Fruit fly (Drosophila melanogaster) whole organism, prepupa: ENCODE data around the gene Best3.

ENCODE experiments used
- Blimp-1 ChIP-seq: fragments of 200-800 bp; sonication (Bioruptor generic); optimal IDR thresholded peaks from 3 replicates; lab custom pipeline; 2017; ENCODE audit warnings: missing biosample characterization, missing genetic modification characterization, mild to moderate bottlenecking, moderate library complexity, missing genetic modification reagents
- CG10631 ChIP-seq: fragments of 200-800 bp; sonication (Bioruptor generic); optimal IDR thresholded peaks from 2 replicates; lab custom pipeline; 2016; ENCODE audit warnings: missing biosample characterization, missing genetic modification characterization
- CG10669 ChIP-seq: fragments of 200-800 bp; sonication (Bioruptor generic); optimal IDR thresholded peaks from 3 replicates; lab custom pipeline; 2018; ENCODE audit warnings: missing biosample characterization, mild to moderate bottlenecking, missing genetic modification characterization, moderate library complexity
- CG11762 ChIP-seq: fragments of 200-800 bp; sonication (Bioruptor generic); optimal IDR thresholded peaks from 3 replicates; lab custom pipeline; 2016; ENCODE audit warnings: missing biosample characterization, missing genetic modification characterization; ENCODE audit not compliant: insufficient read depth
- CG11902 ChIP-seq: fragments of 200-800 bp; sonication (Bioruptor generic); optimal IDR thresholded peaks from 3 replicates; lab custom pipeline; 2016; ENCODE audit warnings: missing biosample characterization, missing genetic modification characterization
- CG15336 ChIP-seq: fragments of 200-800 bp; sonication (Bioruptor generic); IDR thresholded peaks from 2 replicates; pipeline ENCODE4 v1.3.6; 2022; ENCODE audit warnings: missing biosample characterization, missing genetic modification characterization
- CG1621 ChIP-seq: fragments of 200-800 bp; sonication (Bioruptor generic); optimal IDR thresholded peaks from 3 replicates; lab custom pipeline; 2018; ENCODE audit warnings: missing biosample characterization, mild to moderate bottlenecking, missing genetic modification characterization
- CG3032 ChIP-seq: fragments of 200-800 bp; optimal IDR thresholded peaks from 2 replicates; lab custom pipeline; 2019; ENCODE audit warnings: missing biosample characterization, mild to moderate bottlenecking, missing genetic modification characterization, moderate library complexity
- CG31627 ChIP-seq: fragments of 200-800 bp; sonication (Bioruptor generic); optimal IDR thresholded peaks from 3 replicates; lab custom pipeline; 2016; ENCODE audit warnings: missing biosample characterization, missing genetic modification characterization
- CG34406 ChIP-seq: fragments of 200-800 bp; sonication (Bioruptor generic); optimal IDR thresholded peaks from 3 replicates; lab custom pipeline; 2016; ENCODE audit warnings: missing biosample characterization, missing genetic modification characterization
- CG3919 ChIP-seq: fragments of 200-800 bp; sonication (Bioruptor generic); optimal IDR thresholded peaks from 3 replicates; lab custom pipeline; 2016; ENCODE audit warnings: missing biosample characterization, missing genetic modification characterization
- CG4318 ChIP-seq: fragments of 200-800 bp; sonication (Bioruptor generic); optimal IDR thresholded peaks from 3 replicates; lab custom pipeline; 2017; ENCODE audit warnings: missing biosample characterization, mild to moderate bottlenecking, missing genetic modification characterization
- CG6163 ChIP-seq: fragments of 200-800 bp; sonication (Bioruptor generic); IDR thresholded peaks from 3 replicates; pipeline ENCODE4 v1.3.6; 2022; ENCODE audit warnings: missing biosample characterization, missing genetic modification characterization
- CG6276 ChIP-seq: fragments of 200-800 bp; sonication (Bioruptor generic); optimal IDR thresholded peaks from 2 replicates; lab custom pipeline; 2017; ENCODE audit warnings: missing biosample characterization, mild to moderate bottlenecking, missing genetic modification characterization
- CG6792 ChIP-seq: fragments of 200-800 bp; sonication (Bioruptor generic); optimal IDR thresholded peaks from 3 replicates; lab custom pipeline; 2016; ENCODE audit warnings: missing biosample characterization, missing genetic modification characterization
- CG6808 ChIP-seq: fragments of 200-800 bp; sonication (Bioruptor generic); optimal IDR thresholded peaks from 3 replicates; lab custom pipeline; 2017; ENCODE audit warnings: missing biosample characterization, missing genetic modification characterization, mild to moderate bottlenecking, moderate library complexity, missing genetic modification reagents
- CG6854 ChIP-seq: fragments of 200-800 bp; sonication (Bioruptor generic); optimal IDR thresholded peaks from 2 replicates; lab custom pipeline; 2017; ENCODE audit warnings: missing biosample characterization, mild to moderate bottlenecking, missing genetic modification characterization
- CG7368 ChIP-seq: fragments of 200-800 bp; sonication (Bioruptor generic); optimal IDR thresholded peaks from 3 replicates; lab custom pipeline; 2016; ENCODE audit warnings: missing biosample characterization, missing genetic modification characterization
- CG8119 ChIP-seq: fragments of 200-800 bp; sonication (Bioruptor generic); IDR thresholded peaks from 3 replicates; pipeline ENCODE4 v1.3.6; 2022; ENCODE audit warnings: missing biosample characterization, missing genetic modification characterization
- CG8319 ChIP-seq: fragments of 200-800 bp; sonication (Bioruptor generic); optimal IDR thresholded peaks from 3 replicates; lab custom pipeline; 2016; ENCODE audit warnings: missing biosample characterization, missing genetic modification characterization
- CG9139 ChIP-seq: fragments of 200-800 bp; sonication (Bioruptor generic); optimal IDR thresholded peaks from 3 replicates; lab custom pipeline; 2017; ENCODE audit warnings: missing biosample characterization, mild to moderate bottlenecking, missing genetic modification characterization
- Eip75B ChIP-seq: fragments of 200-800 bp; sonication (Bioruptor generic); optimal IDR thresholded peaks from 3 replicates; lab custom pipeline; 2016; ENCODE audit warnings: missing biosample characterization, missing genetic modification characterization
- Eip93F ChIP-seq: fragments of 200-800 bp; sonication (Bioruptor generic); optimal IDR thresholded peaks from 2 replicates; lab custom pipeline; 2016; ENCODE audit warnings: missing biosample characterization, mild to moderate bottlenecking, missing genetic modification characterization
- Ets21C ChIP-seq: fragments of 200-800 bp; sonication (Bioruptor generic); optimal IDR thresholded peaks from 3 replicates; lab custom pipeline; 2016; ENCODE audit warnings: missing biosample characterization, missing genetic modification characterization
- Gug ChIP-seq: fragments of 200-800 bp; sonication (Bioruptor generic); IDR thresholded peaks from 2 replicates; pipeline ENCODE4 v1.3.6; 2022; ENCODE audit warnings: missing biosample characterization, missing genetic modification characterization
- Hr38 ChIP-seq: sonication (Bioruptor generic); optimal IDR thresholded peaks from 2 replicates; lab custom pipeline; 2016; ENCODE audit warnings: missing biosample characterization, missing genetic modification characterization
- Hr39 ChIP-seq: fragments of 200-800 bp; sonication (Bioruptor generic); optimal IDR thresholded peaks from 2 replicates; lab custom pipeline; 2016; ENCODE audit warnings: missing biosample characterization, missing genetic modification characterization
- Hr4 ChIP-seq: fragments of 200-800 bp; sonication (Bioruptor generic); optimal IDR thresholded peaks from 3 replicates; lab custom pipeline; 2016; ENCODE audit warnings: missing biosample characterization, missing genetic modification characterization
- Lpt ChIP-seq: fragments of 200-800 bp; sonication (Bioruptor generic); optimal IDR thresholded peaks from 3 replicates; lab custom pipeline; 2016; ENCODE audit warnings: missing biosample characterization, missing genetic modification characterization
- OdsH ChIP-seq: fragments of 200-800 bp; sonication (Bioruptor generic); optimal IDR thresholded peaks from 3 replicates; lab custom pipeline; 2016; ENCODE audit warnings: missing biosample characterization, missing genetic modification characterization
- Smox ChIP-seq: fragments of 200-800 bp; sonication (Bioruptor generic); optimal IDR thresholded peaks from 3 replicates; lab custom pipeline; 2016; ENCODE audit warnings: missing biosample characterization, missing genetic modification characterization
- Sox102F ChIP-seq: fragments of 200-800 bp; sonication (Bioruptor generic); optimal IDR thresholded peaks from 2 replicates; lab custom pipeline; 2016; ENCODE audit warnings: missing biosample characterization, mild to moderate bottlenecking, missing genetic modification characterization
- Sox14 ChIP-seq: fragments of 200-800 bp; sonication (Bioruptor generic); optimal IDR thresholded peaks from 3 replicates; lab custom pipeline; 2016; ENCODE audit warnings: missing biosample characterization, missing genetic modification characterization
- Sox15 ChIP-seq: fragments of 200-800 bp; sonication (Bioruptor generic); optimal IDR thresholded peaks from 3 replicates; lab custom pipeline; 2016; ENCODE audit warnings: missing biosample characterization, missing genetic modification characterization
- acj6 ChIP-seq: fragments of 200-800 bp; sonication (Bioruptor generic); optimal IDR thresholded peaks from 3 replicates; lab custom pipeline; 2016; ENCODE audit warnings: missing biosample characterization, missing genetic modification characterization
- dac ChIP-seq: fragments of 200-800 bp; sonication (Bioruptor generic); optimal IDR thresholded peaks from 2 replicates; lab custom pipeline; 2017; ENCODE audit warnings: missing biosample characterization, mild to moderate bottlenecking, missing genetic modification characterization
- dsx ChIP-seq: fragments of 200-800 bp; optimal IDR thresholded peaks from 3 replicates; lab custom pipeline; 2019; ENCODE audit warnings: missing biosample characterization, mild to moderate bottlenecking, missing genetic modification characterization, moderate library complexity; ENCODE audit not compliant: poor library complexity, severe bottlenecking
- eg ChIP-seq: fragments of 200-800 bp; sonication (Bioruptor generic); IDR thresholded peaks from 3 replicates; pipeline ENCODE4 v1.3.6; 2022; ENCODE audit warnings: missing biosample characterization, missing genetic modification characterization
- fd85E ChIP-seq: fragments of 200-800 bp; sonication (Bioruptor generic); optimal IDR thresholded peaks from 3 replicates; lab custom pipeline; 2016; ENCODE audit warnings: missing biosample characterization, missing genetic modification characterization
- fkh ChIP-seq: fragments of 200-800 bp; sonication (Bioruptor generic); optimal IDR thresholded peaks from 3 replicates; lab custom pipeline; 2017; ENCODE audit warnings: missing biosample characterization, mild to moderate bottlenecking, missing genetic modification characterization, moderate library complexity
- net ChIP-seq: fragments of 200-800 bp; sonication (Bioruptor generic); optimal IDR thresholded peaks from 3 replicates; lab custom pipeline; 2016; ENCODE audit warnings: missing biosample characterization, missing genetic modification characterization
- pdm3 ChIP-seq: fragments of 200-800 bp; sonication (Bioruptor generic); optimal IDR thresholded peaks from 3 replicates; lab custom pipeline; 2016; ENCODE audit warnings: missing biosample characterization, missing genetic modification characterization
- salr ChIP-seq, 2 experiments: fragments of 200-800 bp; sonication (Bioruptor generic); optimal IDR thresholded peaks; 3 replicates each; lab custom pipeline; 2016 to 2018; ENCODE audit warnings: missing biosample characterization in 2 of 2, missing genetic modification characterization in 2 of 2, mild to moderate bottlenecking in 1 of 2
- spab ChIP-seq: fragments of 200-800 bp; sonication (Bioruptor generic); optimal IDR thresholded peaks from 2 replicates; lab custom pipeline; 2017; ENCODE audit warnings: missing biosample characterization, mild to moderate bottlenecking, missing genetic modification characterization, missing genetic modification reagents
- ss ChIP-seq, 2 experiments: fragments of 200-800 bp; sonication (Bioruptor generic); optimal IDR thresholded peaks; 2 replicates in 1 of 2; 3 replicates in 1 of 2; lab custom pipeline; 2017 to 2018; ENCODE audit warnings: mild to moderate bottlenecking in 2 of 2, missing biosample characterization in 2 of 2, missing genetic modification characterization in 2 of 2, moderate library complexity in 1 of 2
- svp ChIP-seq: fragments of 200-800 bp; sonication (Bioruptor generic); peaks from one replicate; lab custom pipeline; 2016; ENCODE audit warnings: missing biosample characterization, missing genetic modification characterization
- topi ChIP-seq: fragments of 200-800 bp; sonication (Bioruptor generic); optimal IDR thresholded peaks from 3 replicates; lab custom pipeline; 2016; ENCODE audit warnings: missing biosample characterization, missing genetic modification characterization
- vri ChIP-seq: fragments of 200-800 bp; sonication (Bioruptor generic); optimal IDR thresholded peaks from 3 replicates; lab custom pipeline; 2016; ENCODE audit warnings: missing biosample characterization, mild to moderate bottlenecking, missing genetic modification characterization

Gene Best3

DNA sequence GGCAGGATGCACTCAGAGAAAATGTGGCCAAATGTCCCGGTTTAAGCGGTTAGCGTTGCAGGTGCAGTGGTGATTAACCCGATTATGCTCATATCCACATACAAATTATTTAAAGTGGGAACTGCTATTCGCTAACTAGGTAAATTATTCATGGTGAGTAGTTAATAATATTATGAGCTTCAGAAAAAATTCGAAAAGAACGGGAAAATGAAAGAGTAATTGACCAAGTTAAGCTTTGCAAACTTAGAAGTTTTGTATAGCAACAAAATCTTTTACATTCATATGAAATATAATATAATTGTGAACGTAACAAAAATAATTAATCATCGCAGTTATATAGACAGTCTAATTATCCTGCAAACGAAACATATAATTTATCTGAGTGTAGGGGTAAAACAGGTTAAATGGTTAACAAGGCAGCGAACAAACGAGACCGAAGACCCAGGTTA, 49.0 kb downstream of the Best3 start (continued):
- TF ChIP-seq CG10669 (GFP tag; lab: Kevin White, UChicago) (peak; percentile 11), spab (peak; percentile 1), Eip93F (GFP tag; lab: Kevin White, UChicago) (no peak), Hr4 (peak; percentile 76), eg (GFP tag; lab: Robert Waterston, UW) (peak; percentile 26; the same call in 1 of the 3 replicates), CG15336 (GFP tag; lab: Robert Waterston, UW) (peak; percentile 49; the same call in 1 of the 2 replicates), CG8319 (GFP tag; lab: Kevin White, UChicago) (no peak), Hr38 (GFP tag; lab: Kevin White, UChicago) (no peak)

DNA sequence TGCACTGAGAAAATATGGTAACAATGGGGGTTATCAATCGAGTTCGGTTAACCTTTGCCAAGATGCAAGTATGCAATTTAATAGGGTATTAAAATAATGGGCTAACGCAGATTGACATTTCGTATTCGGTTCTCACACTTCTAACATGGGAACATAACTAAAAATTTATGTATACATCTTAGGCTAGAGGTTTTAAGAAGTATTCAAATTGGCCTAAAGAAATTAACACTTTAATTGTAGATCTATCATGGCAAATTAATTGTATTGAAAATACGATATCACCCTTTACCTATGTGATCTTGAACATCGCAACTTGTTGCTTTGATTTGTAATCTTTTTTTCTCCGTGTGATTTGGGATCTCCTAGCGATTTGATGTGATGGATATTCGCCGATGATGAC, 50.0 kb downstream of the Best3 start:
- TF ChIP-seq Ets21C (GFP tag; lab: Kevin White, UChicago) (no peak), Lpt (GFP tag; lab: Kevin White, UChicago) (peak; percentile 60), vri (GFP tag; lab: Kevin White, UChicago) (no peak), CG10631 (GFP tag; lab: Kevin White, UChicago) (peak; percentile 4), CG9139 (GFP tag; lab: Kevin White, UChicago) (no peak), Hr38 (GFP tag; lab: Kevin White, UChicago) (no peak), CG34406 (GFP tag; lab: Kevin White, UChicago) (no peak), CG3919 (GFP tag; lab: Kevin White, UChicago) (peak; percentile 51), CG11902 (GFP tag; lab: Kevin White, UChicago) (no peak), CG6854 (GFP tag; lab: Kevin White, UChicago) (no peak), Eip75B (GFP tag; lab: Kevin White, UChicago) (peak; percentile 26), dac (GFP tag; lab: Kevin White, UChicago) (peak; percentile 75), CG4318 (GFP tag; lab: Kevin White, UChicago) (peak; percentile 71), CG31627 (no peak), CG7368 (GFP tag; lab: Kevin White, UChicago) (peak; percentile 20), CG3032 (tag; lab: Kevin White, UChicago) (no peak), OdsH (GFP tag; lab: Kevin White, UChicago) (peak; percentile 35), fd85E (GFP tag; lab: Kevin White, UChicago) (no peak), Blimp-1 (GFP tag; lab: Kevin White, UChicago) (no peak), pdm3 (GFP tag; lab: Kevin White, UChicago) (peak; percentile 30), acj6 (peak; percentile 14), net (GFP tag; lab: Kevin White, UChicago) (peak; percentile 12), Gug (GFP tag; lab: Robert Waterston, UW) (0 out of 2 replicates have a peak, but pooled peaks have one; percentile 11), Hr4 (peak; percentile 79), spab (no peak), salr (GFP tag; optimal IDR thresholded peaks at IDR 0.05; lab: Kevin White, UChicago) (peak in 1 of 2 experiments; percentile 30), Hr39 (GFP tag; lab: Kevin White, UChicago) (no peak), CG11762 (GFP tag; lab: Kevin White, UChicago) (peak; percentile 46), ss (GFP tag; optimal IDR thresholded peaks at IDR 0.05; lab: Kevin White, UChicago) (no peak), topi (no peak), Sox14 (GFP tag; lab: Kevin White, UChicago) (no peak), Sox15 (GFP tag; lab: Kevin White, UChicago) (no peak), svp (GFP tag; lab: Kevin White, UChicago) (peak; percentile 51), CG8119 (GFP tag; lab: Robert Waterston, UW) (0 out of 3 replicates have a peak, but pooled peaks have one; percentile 36), CG6808 (GFP tag; lab: Kevin White, UChicago) (no peak), CG10669 (GFP tag; lab: Kevin White, UChicago) (no peak), CG8319 (GFP tag; lab: Kevin White, UChicago) (no peak), fkh (GFP tag; lab: Kevin White, UChicago) (no peak), CG6163 (GFP tag; lab: Robert Waterston, UW) (no peak), CG1621 (no peak), Eip93F (GFP tag; lab: Kevin White, UChicago) (no peak), dsx (GFP tag; lab: Kevin White, UChicago) (no peak), Smox (GFP tag; lab: Kevin White, UChicago) (no peak), CG6276 (GFP tag; lab: Kevin White, UChicago) (peak; percentile 74), CG6792 (GFP tag; lab: Kevin White, UChicago) (peak; percentile 3), Sox102F (GFP tag; lab: Kevin White, UChicago) (no peak), CG15336 (GFP tag; lab: Robert Waterston, UW) (peak; percentile 11; the same call in 1 of the 2 replicates), eg (GFP tag; lab: Robert Waterston, UW) (no peak)
